Fruit fly (Drosophila melanogaster): ENCODE measurements around the gene mas.

DNA sequence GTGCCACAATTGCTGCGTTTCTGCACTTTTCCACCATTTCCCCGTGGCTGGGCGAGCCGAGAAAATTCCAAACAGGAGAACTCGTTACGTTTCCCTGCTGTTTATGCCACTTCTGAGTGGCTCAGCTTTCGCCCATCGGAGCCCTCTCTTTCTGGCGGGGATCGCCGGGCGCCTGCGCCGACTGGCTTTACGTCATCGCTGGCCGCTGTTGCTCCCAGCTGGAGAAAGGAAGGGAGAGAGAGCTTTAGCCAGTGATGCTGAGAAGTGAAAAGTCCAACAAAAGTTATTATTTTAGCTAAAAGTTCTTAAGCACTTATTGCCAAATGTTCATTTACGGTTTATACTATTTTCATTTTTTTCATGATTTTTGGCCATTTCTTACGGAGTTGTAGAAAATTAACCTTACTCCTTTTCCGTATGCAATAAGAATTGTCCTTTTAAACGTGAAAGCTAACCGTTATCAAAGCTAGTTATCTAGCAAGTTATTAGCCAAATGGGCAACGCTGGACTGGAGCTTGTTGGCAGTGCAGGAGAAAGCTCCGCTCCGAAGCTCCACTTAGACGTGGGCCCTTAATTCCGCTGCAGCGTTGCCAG is 20.8 kb upstream of the mas start, which contains the start of the genes Teh2 and tipE:
- TF ChIP-seq CTCF (optimal IDR thresholded peaks at IDR 0.05) (no peak), CG8478 (optimal IDR thresholded peaks at IDR 0.05) (no peak)
